Worm (Caenorhabditis elegans): ENCODE results near the gene T25E12.14.

- TF ChIP-seq lin-39 (tag; optimal IDR thresholded peaks at IDR 0.05) (no peak), elt-1 (tag; optimal IDR thresholded peaks at IDR 0.05) (no peak), ama-1 (optimal IDR thresholded peaks at IDR 0.05) (no peak), egl-27 (tag; optimal IDR thresholded peaks at IDR 0.05) (no peak), nhr-237 (tag; optimal IDR thresholded peaks at IDR 0.05) (no peak), elt-3 (tag; optimal IDR thresholded peaks at IDR 0.05) (no peak), ztf-11 (tag; optimal IDR thresholded peaks at IDR 0.05) (no peak)
These were observed 29.2 kb downstream of the T25E12.14 start for ce11 chrV:16756166-16756565.
